Fruit fly (Drosophila melanogaster) whole organism, adult: ENCODE data around the gene CG7276.

Experiments
- CG5204 ChIP-seq: fragments of 200-800 bp; sonication (Bioruptor generic); optimal IDR thresholded peaks from 2 replicates; lab custom pipeline; 2016; ENCODE audit warnings: missing biosample characterization, missing genetic modification characterization
- CG7101 ChIP-seq: fragments of 200-800 bp; sonication (Bioruptor generic); optimal IDR thresholded peaks from 2 replicates; lab custom pipeline; 2018; ENCODE audit warnings: missing biosample characterization, mild to moderate bottlenecking, missing genetic modification characterization, moderate library complexity
- Clk ChIP-seq: fragments of 200-800 bp; sonication (Bioruptor generic); optimal IDR thresholded peaks from 2 replicates; lab custom pipeline; 2017; ENCODE audit warnings: missing biosample characterization, missing genetic modification characterization
- ovo ChIP-seq: fragments of 200-800 bp; sonication (Bioruptor generic); optimal IDR thresholded peaks from 2 replicates; lab custom pipeline; 2016; ENCODE audit warnings: missing biosample characterization, missing genetic modification characterization

DNA sequence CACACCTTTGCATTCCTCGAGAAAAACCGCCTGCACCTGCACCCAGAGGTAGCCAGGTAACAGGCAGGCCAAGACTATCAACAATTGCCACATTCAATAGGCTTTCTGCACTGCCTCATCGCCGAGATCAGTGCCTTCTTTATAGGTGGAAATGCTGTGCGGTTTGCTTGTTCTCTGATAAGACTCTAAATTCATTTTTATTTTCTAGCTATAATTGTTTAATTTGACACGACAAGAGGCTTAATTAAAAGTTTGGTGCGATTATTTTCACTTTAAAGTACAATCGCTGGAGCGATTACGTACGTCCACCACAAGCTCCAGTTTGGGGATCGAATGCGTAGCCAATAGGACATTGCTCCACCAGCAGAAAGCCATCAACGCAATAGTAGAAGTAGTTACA, 29.4 kb downstream of the CG7276 start, which contains the start of gene CG42729:
- TF ChIP-seq CG7101 (tag; lab: Kevin White, UChicago) (no peak), Clk (no peak), ovo (no peak), CG5204 (no peak)
